Worm (Caenorhabditis elegans) whole organism, young adult: ENCODE measurements around the gene unc-27.
A peak's percentile ranks its signal among the peaks of the same experiment; 100 is the strongest.

Source experiments
- B0019.2 ChIP-seq: fragments of 200-800 bp; sonication (Bioruptor generic); conservative IDR thresholded peaks from 2 replicates; pipeline ENCODE4 v1.3.6; 2022; ENCODE audit warnings: missing genetic modification reagents, missing genetic modification characterization, missing compliant biosample characterization
- B0261.1 ChIP-seq: sonication (generic microtip); optimal IDR thresholded peaks from 2 replicates; lab custom pipeline; 2016; ENCODE audit warnings: mild to moderate bottlenecking, missing genetic modification characterization, moderate library complexity, missing compliant biosample characterization
- C17E4.6 ChIP-seq: fragments of 200-800 bp; sonication (Bioruptor generic); IDR thresholded peaks from 2 replicates; pipeline ENCODE4 v1.3.6; 2022; ENCODE audit warnings: missing genetic modification reagents, missing genetic modification characterization, missing compliant biosample characterization
- D2030.7 ChIP-seq: fragments of 200-800 bp; sonication (Bioruptor generic); IDR thresholded peaks from 2 replicates; pipeline ENCODE4 v1.3.6; 2022; ENCODE audit warnings: missing genetic modification reagents, missing genetic modification characterization, missing compliant biosample characterization
- F10E7.11 ChIP-seq: sonication (generic microtip); optimal IDR thresholded peaks from 2 replicates; lab custom pipeline; 2017; ENCODE audit warnings: mild to moderate bottlenecking, missing genetic modification characterization, moderate library complexity, missing compliant biosample characterization
- F22D6.2 ChIP-seq: sonication (generic microtip); optimal IDR thresholded peaks from 2 replicates; lab custom pipeline; 2016; ENCODE audit warnings: mild to moderate bottlenecking, missing genetic modification characterization, missing compliant biosample characterization
- F23B12.7 ChIP-seq: sonication (generic microtip); optimal IDR thresholded peaks from 2 replicates; lab custom pipeline; 2017; ENCODE audit warnings: missing genetic modification characterization, mild to moderate bottlenecking, missing compliant biosample characterization, antibody characterized with exemption, moderate library complexity; ENCODE audit not compliant: insufficient read depth
- Y53F4B.3 ChIP-seq: fragments of 200-800 bp; sonication (Bioruptor generic); IDR thresholded peaks from 2 replicates; pipeline ENCODE4 v1.3.6; 2022; ENCODE audit warnings: missing genetic modification reagents, missing genetic modification characterization, missing compliant biosample characterization
- Y56A3A.18 ChIP-seq: fragments of 200-800 bp; sonication (Bioruptor generic); IDR thresholded peaks from 2 replicates; pipeline ENCODE4 v1.3.6; 2022; ENCODE audit warnings: missing genetic modification reagents, missing genetic modification characterization, missing compliant biosample characterization
- ZK185.1 ChIP-seq: sonication (generic microtip); optimal IDR thresholded peaks from 2 replicates; lab custom pipeline; 2016; ENCODE audit warnings: mild to moderate bottlenecking, missing genetic modification characterization, missing compliant biosample characterization; ENCODE audit not compliant: poor library complexity, severe bottlenecking
- aptf-2 ChIP-seq: fragments of 200-800 bp; sonication (Bioruptor generic); conservative IDR thresholded peaks from 2 replicates; pipeline ENCODE4 v1.3.6; 2022; ENCODE audit warnings: missing genetic modification reagents, missing genetic modification characterization, missing compliant biosample characterization
- attf-6 ChIP-seq: fragments of 200-800 bp; sonication (Bioruptor generic); IDR thresholded peaks from 2 replicates; pipeline ENCODE4 v1.3.6; 2022; ENCODE audit warnings: missing genetic modification reagents, missing genetic modification characterization, missing compliant biosample characterization
- cebp-1 ChIP-seq, 2 experiments: fragments of 200-800 bp in 1 of 2; sonication (Bioruptor generic) in 1 of 2; sonication (generic microtip) in 1 of 2; IDR thresholded peaks in 1 of 2; optimal IDR thresholded peaks in 1 of 2; 2 replicates each; pipeline versions ENCODE4 v1.3.6 to Lab custom; 2017 to 2022; ENCODE audit warnings: missing compliant biosample characterization in 2 of 2, missing genetic modification characterization in 2 of 2, mild to moderate bottlenecking in 1 of 2, missing genetic modification reagents in 1 of 2, moderate library complexity in 1 of 2
- die-1 ChIP-seq: sonication (generic microtip); optimal IDR thresholded peaks from 2 replicates; lab custom pipeline; 2016; ENCODE audit warnings: missing genotype, mild to moderate bottlenecking, missing genetic modification characterization, missing compliant biosample characterization
- egl-44 ChIP-seq: fragments of 200-800 bp; sonication (Bioruptor generic); IDR thresholded peaks from 2 replicates; pipeline ENCODE4 v1.3.6; 2022; ENCODE audit warnings: missing genetic modification reagents, missing genetic modification characterization, missing compliant biosample characterization
- him-1 ChIP-seq: sonication (generic microtip); optimal IDR thresholded peaks from 2 replicates; lab custom pipeline; 2016; ENCODE audit warnings: missing genotype, missing genetic modification reagents, missing genetic modification characterization, missing compliant biosample characterization
- hmg-1.2 ChIP-seq: fragments of 200-800 bp; sonication (Bioruptor generic); IDR thresholded peaks from 2 replicates; pipeline ENCODE4 v1.3.6; 2022; ENCODE audit warnings: missing genetic modification reagents, missing genetic modification characterization, missing compliant biosample characterization
- hmg-20 ChIP-seq: fragments of 200-800 bp; sonication (Bioruptor generic); IDR thresholded peaks from 2 replicates; pipeline ENCODE4 v1.3.6; 2022; ENCODE audit warnings: missing genetic modification reagents, missing genetic modification characterization, missing compliant biosample characterization
- lag-1 ChIP-seq: fragments of 200-800 bp; sonication (Bioruptor generic); IDR thresholded peaks from 2 replicates; pipeline ENCODE4 v1.3.6; 2022; ENCODE audit warnings: missing genetic modification reagents, missing genetic modification characterization, missing compliant biosample characterization
- lin-26 ChIP-seq: fragments of 200-800 bp; sonication (Bioruptor generic); IDR thresholded peaks from 2 replicates; pipeline ENCODE4 v1.3.6; 2022; ENCODE audit warnings: missing genetic modification reagents, missing genetic modification characterization, missing compliant biosample characterization
- lin-40 ChIP-seq: sonication (generic microtip); optimal IDR thresholded peaks from 2 replicates; lab custom pipeline; 2016; ENCODE audit warnings: missing genetic modification characterization, mild to moderate bottlenecking, missing compliant biosample characterization, missing genotype, missing genetic modification reagents
- lsy-27 ChIP-seq: sonication (generic microtip); optimal IDR thresholded peaks from 2 replicates; lab custom pipeline; 2017; ENCODE audit warnings: missing genetic modification characterization, mild to moderate bottlenecking, missing compliant biosample characterization, antibody characterized with exemption, missing genotype, borderline replicate concordance; ENCODE audit not compliant: insufficient read depth
- madf-3 ChIP-seq: fragments of 200-800 bp; sonication (Bioruptor generic); IDR thresholded peaks from 2 replicates; pipeline ENCODE4 v1.3.6; 2022; ENCODE audit warnings: missing genetic modification reagents, missing genetic modification characterization, missing compliant biosample characterization
- madf-8 ChIP-seq: fragments of 200-800 bp; sonication (Bioruptor generic); conservative IDR thresholded peaks from 2 replicates; pipeline ENCODE4 v1.3.6; 2022; ENCODE audit warnings: missing genetic modification reagents, missing genetic modification characterization, missing compliant biosample characterization
- mes-4 ChIP-seq: sonication (generic microtip); optimal IDR thresholded peaks from 2 replicates; lab custom pipeline; 2016; ENCODE audit warnings: missing genotype, missing genetic modification characterization, missing compliant biosample characterization
- nfya-1 ChIP-seq: sonication (generic microtip); optimal IDR thresholded peaks from 2 replicates; lab custom pipeline; 2017; ENCODE audit warnings: antibody characterized with exemption, missing compliant biosample characterization, missing genetic modification characterization, borderline replicate concordance; ENCODE audit not compliant: insufficient read depth
- nhr-80 ChIP-seq: sonication (generic microtip); optimal IDR thresholded peaks from 2 replicates; lab custom pipeline; 2016; ENCODE audit warnings: missing genetic modification characterization, missing compliant biosample characterization
- nhr-90 ChIP-seq: sonication (generic microtip); optimal IDR thresholded peaks from 2 replicates; lab custom pipeline; 2016; ENCODE audit warnings: missing genotype, mild to moderate bottlenecking, missing genetic modification characterization, missing compliant biosample characterization
- pbrm-1 ChIP-seq: fragments of 200-800 bp; sonication (Bioruptor generic); IDR thresholded peaks from 2 replicates; pipeline ENCODE4 v1.3.6; 2022; ENCODE audit warnings: missing genetic modification reagents, missing genetic modification characterization, missing compliant biosample characterization
- rcor-1 ChIP-seq: fragments of 200-800 bp; sonication (Bioruptor generic); IDR thresholded peaks from 2 replicates; pipeline ENCODE4 v1.3.6; 2022; ENCODE audit warnings: missing genetic modification reagents, missing genetic modification characterization, missing compliant biosample characterization
- rec-8 ChIP-seq, 2 experiments: sonication (generic microtip); optimal IDR thresholded peaks; 2 replicates each; lab custom pipeline; 2016; ENCODE audit warnings: mild to moderate bottlenecking in 2 of 2, missing genetic modification characterization in 2 of 2, missing genetic modification reagents in 2 of 2, missing genotype in 2 of 2, missing biosample characterization in 1 of 2, missing compliant biosample characterization in 1 of 2, moderate library complexity in 1 of 2
- rpc-1 ChIP-seq, 2 experiments: fragments of 150-350 bp in 1 of 2; sonication (generic microtip) in 1 of 2; optimal IDR thresholded peaks; 2 replicates each; lab custom pipeline; 2014 to 2018; ENCODE audit warnings: missing biosample characterization in 1 of 2, missing genetic modification characterization in 1 of 2, missing genetic modification reagents in 1 of 2, missing genotype in 1 of 2
- snpc-1.3 ChIP-seq: sonication (generic microtip); optimal IDR thresholded peaks from 2 replicates; lab custom pipeline; 2017; ENCODE audit warnings: missing genetic modification characterization, mild to moderate bottlenecking, missing compliant biosample characterization, antibody characterized with exemption, moderate library complexity, missing genotype, missing genetic modification reagents; ENCODE audit not compliant: insufficient read depth
- snpc-3.4 ChIP-seq: sonication (generic microtip); optimal IDR thresholded peaks from 2 replicates; lab custom pipeline; 2017; ENCODE audit warnings: missing genetic modification characterization, mild to moderate bottlenecking, missing compliant biosample characterization, antibody characterized with exemption, moderate library complexity, missing genotype, missing genetic modification reagents
- snpc-4 ChIP-seq, 5 experiments: fragments of 150-350 bp in 1 of 5; sonication (generic microtip) in 4 of 5; optimal IDR thresholded peaks; 2 replicates each; lab custom pipeline; 2014 to 2018; ENCODE audit warnings: missing genetic modification characterization in 5 of 5, missing biosample characterization in 3 of 5, antibody characterized with exemption in 2 of 5, mild to moderate bottlenecking in 2 of 5, missing compliant biosample characterization in 2 of 5, missing genotype in 2 of 5, moderate library complexity in 2 of 5, missing genetic modification reagents in 1 of 5
- tbp1 ChIP-seq: fragments of 200-800 bp; sonication (Bioruptor generic); optimal IDR thresholded peaks from 2 replicates; lab custom pipeline; 2018; ENCODE audit warnings: mild to moderate bottlenecking, missing genetic modification characterization, missing compliant biosample characterization
- unc-130 ChIP-seq: sonication (generic microtip); optimal IDR thresholded peaks from 2 replicates; lab custom pipeline; 2016; ENCODE audit warnings: missing genetic modification reagents, missing genetic modification characterization, missing compliant biosample characterization
- ztf-18 ChIP-seq: sonication (generic microtip); optimal IDR thresholded peaks from 2 replicates; lab custom pipeline; 2016; ENCODE audit warnings: missing genotype, mild to moderate bottlenecking, missing genetic modification characterization, missing compliant biosample characterization

Gene unc-27

DNA sequence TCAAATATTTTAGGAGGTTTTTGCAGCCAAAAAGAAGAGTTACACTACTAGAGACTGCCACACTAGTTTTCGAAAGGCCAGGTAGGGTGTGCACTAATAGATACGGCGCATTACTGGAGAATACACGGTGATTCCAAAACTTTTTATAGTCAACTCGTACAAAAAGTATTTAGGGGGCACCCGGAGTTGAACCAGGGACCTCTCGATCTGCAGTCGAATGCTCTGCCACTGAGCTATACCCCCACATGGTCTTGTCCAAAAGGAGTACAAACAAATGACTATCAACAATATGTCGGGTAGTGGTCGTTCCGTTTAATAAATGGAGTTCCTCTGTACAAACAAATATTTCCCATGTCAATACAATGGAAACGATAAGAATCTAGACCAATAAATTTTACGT lies 28.7 kb downstream of the unc-27 start (continued):
- TF ChIP-seq ZK185.1 (tag; lab: Kevin White, UChicago) = peak; percentile 42

DNA sequence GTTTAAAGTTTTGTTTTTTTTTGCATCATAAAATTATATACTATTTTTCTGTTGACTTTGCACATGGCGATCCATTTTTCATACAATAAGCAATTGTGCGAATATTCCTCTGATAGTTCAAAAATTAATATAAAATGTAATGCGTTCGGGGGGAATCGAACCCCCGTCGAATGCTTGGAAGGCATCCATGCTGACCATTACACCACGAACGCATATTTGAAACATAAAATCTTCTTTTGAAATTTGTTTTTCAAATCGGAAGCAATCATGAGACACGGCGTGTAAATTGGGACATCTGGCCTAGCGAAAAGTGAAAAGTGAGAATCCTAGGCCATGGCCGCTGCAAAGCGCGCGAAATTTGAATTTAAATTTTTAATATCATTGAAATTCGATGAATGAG lies 29.2 kb downstream of the unc-27 start:
- TF ChIP-seq pbrm-1 (GFP tag; lab: Robert Waterston, UW) (peak; percentile 63), D2030.7 (peak; percentile 87), tbp1 (GFP tag; lab: Kevin White, UChicago) (peak; percentile 81), Y53F4B.3 (0 out of 2 replicates have a peak, but pooled peaks have one; percentile 17), rpc-1 (optimal IDR thresholded peaks at IDR 0.05; lab: Kevin White, UChicago) (peak; percentile 53), rpc-1 (tag; optimal IDR thresholded peaks at IDR 0.05; lab: Kevin White, UChicago) (peak; percentile 72), snpc-1.3 (tag; lab: Kevin White, UChicago) (peak; percentile 6), lin-26 (GFP tag; lab: Robert Waterston, UW) (peak; percentile 47), Y56A3A.18 (GFP tag; lab: Robert Waterston, UW) (peak; percentile 56; the same call in 1 of the 2 replicates), rcor-1 (GFP tag; lab: Robert Waterston, UW) (peak; percentile 76), attf-6 (GFP tag; lab: Robert Waterston, UW) (0 out of 2 replicates have a peak, but pooled peaks have one; percentile 31), hmg-1.2 (GFP tag; lab: Robert Waterston, UW) (peak; percentile 51), egl-44 (GFP tag; lab: Robert Waterston, UW) (0 out of 2 replicates have a peak, but pooled peaks have one; percentile 14)

ce11 chrX:8819815-8820415 lies 30.7 kb downstream of the unc-27 start:
- no peak for TF ChIP-seq F10E7.11 (tag; lab: Kevin White, UChicago)
- no peak for TF ChIP-seq nfya-1 (tag; lab: Kevin White, UChicago)
- peak; percentile 26 for TF ChIP-seq nhr-80 (tag; lab: Kevin White, UChicago)
- no peak for TF ChIP-seq F22D6.2 (tag; lab: Kevin White, UChicago)
- peak; percentile 75 for TF ChIP-seq die-1
- no peak for TF ChIP-seq aptf-2
- TF ChIP-seq snpc-3.4 (tag; lab: Kevin White, UChicago) = peak; percentile 43
- no peak for TF ChIP-seq B0019.2
- TF ChIP-seq lsy-27 (tag; lab: Kevin White, UChicago) = peak; percentile 59
- no peak for TF ChIP-seq mes-4
- peak; percentile 24 for TF ChIP-seq him-1
- peak; percentile 56 for TF ChIP-seq ZK185.1 (tag; lab: Kevin White, UChicago)
- TF ChIP-seq rpc-1 (optimal IDR thresholded peaks at IDR 0.05; lab: Kevin White, UChicago) = peak; percentile 88
- TF ChIP-seq rpc-1 (tag; optimal IDR thresholded peaks at IDR 0.05; lab: Kevin White, UChicago) = peak; percentile 86
- TF ChIP-seq tbp1 (GFP tag; lab: Kevin White, UChicago) = peak; percentile 87
- TF ChIP-seq madf-3 (GFP tag; lab: Robert Waterston, UW) = 0 out of 2 replicates have a peak, but pooled peaks have one; percentile 26
- peak; percentile 42 for TF ChIP-seq snpc-4 (GFP tag; optimal IDR thresholded peaks at IDR 0.05; lab: Kevin White, UChicago)
- TF ChIP-seq snpc-4 (tag; optimal IDR thresholded peaks at IDR 0.05; lab: Kevin White, UChicago) = peak in 1 of 4 experiments; percentile 64
- peak; percentile 9 for TF ChIP-seq F23B12.7 (tag; lab: Kevin White, UChicago)
- peak; percentile 56 for TF ChIP-seq hmg-1.2 (GFP tag; lab: Robert Waterston, UW)
- TF ChIP-seq lin-26 (GFP tag; lab: Robert Waterston, UW) = peak; percentile 89
- TF ChIP-seq cebp-1 (GFP tag; IDR thresholded peaks at IDR 0.05; lab: Robert Waterston, UW) = no peak
- TF ChIP-seq cebp-1 (tag; optimal IDR thresholded peaks at IDR 0.05; lab: Kevin White, UChicago) = peak; percentile 29
- TF ChIP-seq madf-8 = no peak
- TF ChIP-seq unc-130 (GFP tag; lab: Kevin White, UChicago) = no peak
- peak; percentile 54 for TF ChIP-seq lin-40 (tag; lab: Kevin White, UChicago)
- TF ChIP-seq B0261.1 (tag; lab: Kevin White, UChicago) = peak; percentile 75
- no peak for TF ChIP-seq lag-1 (GFP tag; lab: Robert Waterston, UW)
- TF ChIP-seq pbrm-1 (GFP tag; lab: Robert Waterston, UW) = 0 out of 2 replicates have a peak, but pooled peaks have one; percentile 52
- TF ChIP-seq nhr-90 (tag; lab: Kevin White, UChicago) = peak; percentile 58
- peak; percentile 49 for TF ChIP-seq ztf-18 (tag; lab: Kevin White, UChicago)
- TF ChIP-seq rec-8 (tag; optimal IDR thresholded peaks at IDR 0.05; lab: Kevin White, UChicago) = no peak
- no peak for TF ChIP-seq C17E4.6 (GFP tag; lab: Robert Waterston, UW)
- peak; percentile 13; the same call in 1 of the 2 replicates for TF ChIP-seq hmg-20
- peak; percentile 77; the same call in 1 of the 2 replicates for TF ChIP-seq Y56A3A.18 (GFP tag; lab: Robert Waterston, UW)
